Worm (Caenorhabditis elegans): ENCODE results near the gene elt-2.

DNA sequence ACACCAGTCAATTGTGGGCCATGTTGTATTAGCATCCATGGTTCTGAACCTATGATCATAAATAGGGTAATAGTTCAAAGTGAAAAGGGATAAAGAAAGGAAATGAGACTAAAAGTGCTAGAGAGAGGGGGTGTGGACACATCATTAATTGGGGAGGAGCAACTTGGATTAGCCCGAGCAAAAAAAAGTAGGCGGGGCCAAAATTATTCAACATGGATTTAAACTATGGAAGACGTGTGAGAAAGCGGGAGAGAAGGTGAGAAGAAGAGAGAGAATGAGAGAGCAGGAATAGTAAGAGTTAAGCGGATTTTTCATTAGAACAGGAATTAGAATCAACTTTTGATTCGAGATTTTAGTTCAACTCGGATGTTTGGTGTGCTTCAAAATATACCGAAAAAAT lies 17.5 kb upstream of the elt-2 start, which contains the start of gene C39B10.1:
- TF ChIP-seq lin-11 (tag; optimal IDR thresholded peaks at IDR 0.05): no peak
- no peak for TF ChIP-seq pha-2 (tag; optimal IDR thresholded peaks at IDR 0.05)

All from whole organism, late embryonic.